Worm (Caenorhabditis elegans) whole organism, L2 larva: ENCODE results near the gene nhr-138.
"Not testable (repeated sequence)": the region's sequence is repeated elsewhere in the genome, so short reads cannot be mapped to it uniquely, and the experiment has no call there.

ENCODE experiments used
- C34F6.9 ChIP-seq: fragments of 150-350 bp; optimal IDR thresholded peaks from 2 replicates; lab custom pipeline; 2014; ENCODE audit warnings: missing biosample characterization, missing genetic modification characterization
- F13H6.1 ChIP-seq: sonication (generic microtip); optimal IDR thresholded peaks from 2 replicates; lab custom pipeline; 2016; ENCODE audit warnings: missing genetic modification characterization, missing compliant biosample characterization
- R02D3.7 ChIP-seq: fragments of 150-350 bp; optimal IDR thresholded peaks from 2 replicates; lab custom pipeline; 2014; ENCODE audit warnings: missing biosample characterization, missing genetic modification characterization
- Y55F3AM.14 ChIP-seq: fragments of 200-800 bp; sonication (Bioruptor generic); optimal IDR thresholded peaks from 2 replicates; lab custom pipeline; 2018; ENCODE audit warnings: mild to moderate bottlenecking, missing genetic modification characterization, missing compliant biosample characterization
- ZK546.5 ChIP-seq: sonication (generic microtip); optimal IDR thresholded peaks from 2 replicates; lab custom pipeline; 2017; ENCODE audit warnings: missing biosample characterization, missing genetic modification characterization
- aly-2 ChIP-seq: fragments of 150-350 bp; optimal IDR thresholded peaks from 2 replicates; lab custom pipeline; 2014; ENCODE audit warnings: missing biosample characterization, missing genetic modification characterization
- blmp-1 ChIP-seq: sonication (generic microtip); optimal IDR thresholded peaks from 2 replicates; lab custom pipeline; 2017; ENCODE audit warnings: missing genetic modification characterization, mild to moderate bottlenecking, missing compliant biosample characterization, antibody characterized with exemption, moderate library complexity; ENCODE audit not compliant: insufficient read depth
- ceh-16 ChIP-seq: fragments of 150-350 bp; optimal IDR thresholded peaks from 2 replicates; lab custom pipeline; 2014; ENCODE audit warnings: missing biosample characterization, missing genetic modification characterization
- crh-2 ChIP-seq: sonication (generic microtip); optimal IDR thresholded peaks from 2 replicates; lab custom pipeline; 2017; ENCODE audit warnings: missing biosample characterization, missing genetic modification characterization
- elt-1 ChIP-seq: fragments of 150-350 bp; optimal IDR thresholded peaks from 2 replicates; lab custom pipeline; 2014; ENCODE audit warnings: missing biosample characterization, missing genetic modification characterization
- elt-3 ChIP-seq: sonication (generic microtip); optimal IDR thresholded peaks from 2 replicates; lab custom pipeline; 2017; ENCODE audit warnings: missing biosample characterization, missing genetic modification characterization
- fos-1 ChIP-seq: fragments of 150-350 bp; optimal IDR thresholded peaks from 2 replicates; lab custom pipeline; 2014; ENCODE audit warnings: missing biosample characterization, missing genetic modification characterization
- gmeb-1 ChIP-seq: fragments of 150-350 bp; optimal IDR thresholded peaks from 2 replicates; lab custom pipeline; 2014; ENCODE audit warnings: missing biosample characterization, missing genetic modification characterization
- lin-13 ChIP-seq: fragments of 150-350 bp; optimal IDR thresholded peaks from 2 replicates; lab custom pipeline; 2014; ENCODE audit warnings: missing biosample characterization, missing genetic modification reagents, missing genetic modification characterization
- lin-39 ChIP-seq: fragments of 150-350 bp; optimal IDR thresholded peaks from 2 replicates; lab custom pipeline; 2014; ENCODE audit warnings: missing biosample characterization, missing genetic modification reagents, missing genetic modification characterization
- lsy-2 ChIP-seq, 2 experiments: fragments of 150-350 bp in 1 of 2; sonication (generic microtip) in 1 of 2; optimal IDR thresholded peaks; 2 replicates each; lab custom pipeline; 2014 to 2017; ENCODE audit warnings: missing biosample characterization in 2 of 2, missing genetic modification characterization in 2 of 2
- mab-5 ChIP-seq: fragments of 150-350 bp; optimal IDR thresholded peaks from 2 replicates; lab custom pipeline; 2014; ENCODE audit warnings: missing biosample characterization, missing genetic modification characterization
- mbf-1 ChIP-seq: sonication (generic microtip); optimal IDR thresholded peaks from 2 replicates; lab custom pipeline; 2017; ENCODE audit warnings: missing biosample characterization, missing genetic modification characterization
- mdl-1 ChIP-seq, 2 experiments: fragments of 150-350 bp in 1 of 2; sonication (generic microtip) in 1 of 2; optimal IDR thresholded peaks; 2 replicates each; lab custom pipeline; 2017; ENCODE audit warnings: missing biosample characterization in 2 of 2, missing genetic modification characterization in 2 of 2
- nhr-10 ChIP-seq: sonication (generic microtip); optimal IDR thresholded peaks from 2 replicates; lab custom pipeline; 2017; ENCODE audit warnings: missing biosample characterization, missing genetic modification characterization
- nhr-12 ChIP-seq: fragments of 150-350 bp; optimal IDR thresholded peaks from 2 replicates; lab custom pipeline; 2014; ENCODE audit warnings: missing biosample characterization, missing genetic modification characterization
- nhr-129 ChIP-seq: fragments of 150-350 bp; optimal IDR thresholded peaks from 2 replicates; lab custom pipeline; 2014; ENCODE audit warnings: missing biosample characterization, missing genetic modification characterization
- nhr-21 ChIP-seq: fragments of 150-350 bp; optimal IDR thresholded peaks from 2 replicates; lab custom pipeline; 2014; ENCODE audit warnings: missing biosample characterization, missing genetic modification characterization
- nhr-237 ChIP-seq: fragments of 150-350 bp; optimal IDR thresholded peaks from 2 replicates; lab custom pipeline; 2014; ENCODE audit warnings: missing biosample characterization, missing genetic modification characterization
- nhr-25 ChIP-seq: fragments of 150-350 bp; sonication (generic microtip); optimal IDR thresholded peaks from 3 replicates; lab custom pipeline; 2014; ENCODE audit warnings: missing biosample characterization, missing genetic modification characterization
- nhr-6 ChIP-seq: fragments of 150-350 bp; optimal IDR thresholded peaks from 2 replicates; lab custom pipeline; 2014; ENCODE audit warnings: missing biosample characterization, missing genetic modification characterization
- peb-1 ChIP-seq: fragments of 150-350 bp; optimal IDR thresholded peaks from 2 replicates; lab custom pipeline; 2014; ENCODE audit warnings: missing biosample characterization, missing genetic modification characterization
- sma-3 ChIP-seq: sonication (generic microtip); optimal IDR thresholded peaks from 2 replicates; lab custom pipeline; 2016; ENCODE audit warnings: missing genetic modification reagents, missing genetic modification characterization, missing compliant biosample characterization
- sma-9 ChIP-seq, 2 experiments: fragments of 150-350 bp in 1 of 2; sonication (generic microtip) in 1 of 2; optimal IDR thresholded peaks; 2 replicates each; lab custom pipeline; 2014 to 2016; ENCODE audit warnings: missing genetic modification characterization in 2 of 2, mild to moderate bottlenecking in 1 of 2, missing biosample characterization in 1 of 2, missing compliant biosample characterization in 1 of 2, missing genetic modification reagents in 1 of 2, moderate library complexity in 1 of 2
- unc-39 ChIP-seq: fragments of 150-350 bp; optimal IDR thresholded peaks from 2 replicates; lab custom pipeline; 2014; ENCODE audit warnings: missing biosample characterization, missing genetic modification characterization
- unc-55 ChIP-seq: fragments of 150-350 bp; sonication (generic microtip); optimal IDR thresholded peaks from 3 replicates; lab custom pipeline; 2014; ENCODE audit warnings: missing biosample characterization, missing genetic modification reagents, missing genetic modification characterization
- zag-1 ChIP-seq: fragments of 150-350 bp; optimal IDR thresholded peaks from 2 replicates; lab custom pipeline; 2014; ENCODE audit warnings: missing biosample characterization, missing genetic modification characterization
- ztf-11 ChIP-seq: sonication (generic microtip); optimal IDR thresholded peaks from 2 replicates; lab custom pipeline; 2017; ENCODE audit warnings: missing biosample characterization, missing genetic modification characterization
- ztf-4 ChIP-seq: fragments of 150-350 bp; optimal IDR thresholded peaks from 2 replicates; lab custom pipeline; 2014; ENCODE audit warnings: missing biosample characterization, missing genetic modification characterization

nhr-138 gene

ce11 chrIV:9769746-9770145, 44.7 kb downstream of the nhr-138 start, which contains the start of gene msp-78:
Gene msp-78 (plus strand): TSS chrIV:9770046.
- not testable (repeated sequence) for TF ChIP-seq nhr-6; mdl-1 (tag; optimal IDR thresholded peaks at IDR 0.05; lab: Kevin White, UChicago); ztf-4 (tag; lab: Kevin White, UChicago)

- TF ChIP-seq mab-5 (tag; lab: Kevin White, UChicago) (peak; percentile 12), crh-2 (tag; lab: Kevin White, UChicago) (no peak), fos-1 (no peak), elt-3 (tag; lab: Kevin White, UChicago) (no peak)
Observed at ce11 chrIV:9770798-9771197, 45.7 kb downstream of the nhr-138 start.

ce11 chrIV:9772096-9772720, 47.2 kb downstream of the nhr-138 start, which contains the start of gene cav-1:
Gene cav-1 (plus strand): TSS chrIV:9772510.
- no peak for TF ChIP-seq unc-55 (GFP tag; lab: Kevin White, UChicago)
- TF ChIP-seq ZK546.5 (tag; lab: Kevin White, UChicago) = no peak
- TF ChIP-seq blmp-1 (tag; lab: Kevin White, UChicago) = no peak
- no peak for TF ChIP-seq mab-5 (tag; lab: Kevin White, UChicago)
- no peak for TF ChIP-seq C34F6.9 (tag; lab: Kevin White, UChicago)
- no peak for TF ChIP-seq aly-2
- no peak for TF ChIP-seq R02D3.7
- no peak for TF ChIP-seq gmeb-1 (tag; lab: Kevin White, UChicago)
- TF ChIP-seq peb-1 (tag; lab: Kevin White, UChicago) = no peak
- TF ChIP-seq F13H6.1 (tag; lab: Kevin White, UChicago) = no peak

ce11 chrIV:9773441-9773840, 48.4 kb downstream of the nhr-138 start:
- TF ChIP-seq elt-3 (tag; lab: Kevin White, UChicago) = no peak
- no peak for TF ChIP-seq nhr-12 (tag; lab: Kevin White, UChicago)
- no peak for TF ChIP-seq nhr-25 (tag; lab: Kevin White, UChicago)
- no peak for TF ChIP-seq unc-39 (tag; lab: Kevin White, UChicago)
- TF ChIP-seq ceh-16 (tag; lab: Kevin White, UChicago) = no peak
- no peak for TF ChIP-seq nhr-10 (tag; lab: Kevin White, UChicago)
- no peak for TF ChIP-seq crh-2 (tag; lab: Kevin White, UChicago)

ce11 chrIV:9777535-9777934, 52.5 kb downstream of the nhr-138 start, which contains the start of gene sna-2:
Gene sna-2 (minus strand): TSS chrIV:9777634.
- TF ChIP-seq aly-2 (no peak), zag-1 (tag; lab: Kevin White, UChicago) (no peak), ceh-16 (tag; lab: Kevin White, UChicago) (no peak), ztf-4 (tag; lab: Kevin White, UChicago) (no peak), elt-3 (tag; lab: Kevin White, UChicago) (no peak), sma-3 (GFP tag; lab: Kevin White, UChicago) (peak; percentile 11), sma-9 (GFP tag; optimal IDR thresholded peaks at IDR 0.05; lab: Kevin White, UChicago) (peak; percentile 61), sma-9 (tag; optimal IDR thresholded peaks at IDR 0.05; lab: Kevin White, UChicago) (no peak), crh-2 (tag; lab: Kevin White, UChicago) (no peak), unc-55 (GFP tag; lab: Kevin White, UChicago) (peak; percentile 88), ztf-11 (no peak), mbf-1 (tag; lab: Kevin White, UChicago) (no peak), elt-1 (no peak), fos-1 (peak; percentile 25), mdl-1 (tag; optimal IDR thresholded peaks at IDR 0.05; lab: Kevin White, UChicago) (no peak), lsy-2 (tag; optimal IDR thresholded peaks at IDR 0.05; lab: Kevin White, UChicago) (peak in 1 of 2 experiments; percentile 71), lin-39 (tag; lab: Kevin White, UChicago) (no peak), nhr-21 (tag; lab: Kevin White, UChicago) (no peak), nhr-237 (no peak), Y55F3AM.14 (GFP tag; lab: Kevin White, UChicago) (no peak), mab-5 (tag; lab: Kevin White, UChicago) (no peak), F13H6.1 (tag; lab: Kevin White, UChicago) (no peak), C34F6.9 (tag; lab: Kevin White, UChicago) (peak; percentile 77), lin-13 (GFP tag; lab: Kevin White, UChicago) (peak; percentile 8), nhr-129 (tag; lab: Kevin White, UChicago) (peak; percentile 52), gmeb-1 (tag; lab: Kevin White, UChicago) (peak; percentile 87)
